Worm (Caenorhabditis elegans) whole organism, L2 larva: ENCODE results near the gene dnj-13.
A peak's percentile ranks its signal among the peaks of the same experiment; 100 is the strongest.

Source experiments
- ama-1 ChIP-seq: fragments of 150-350 bp; optimal IDR thresholded peaks from 2 replicates; lab custom pipeline; 2018; ENCODE audit warnings: inconsistent platforms
- ceh-16 ChIP-seq: fragments of 150-350 bp; optimal IDR thresholded peaks from 2 replicates; lab custom pipeline; 2014; ENCODE audit warnings: missing biosample characterization, missing genetic modification characterization
- nhr-10 ChIP-seq: sonication (generic microtip); optimal IDR thresholded peaks from 2 replicates; lab custom pipeline; 2017; ENCODE audit warnings: missing biosample characterization, missing genetic modification characterization
- nhr-77 ChIP-seq: fragments of 150-350 bp; optimal IDR thresholded peaks from 2 replicates; lab custom pipeline; 2014; ENCODE audit warnings: missing biosample characterization, missing genetic modification characterization
- peb-1 ChIP-seq: fragments of 150-350 bp; optimal IDR thresholded peaks from 2 replicates; lab custom pipeline; 2014; ENCODE audit warnings: missing biosample characterization, missing genetic modification characterization
- snpc-4 ChIP-seq: fragments of 150-350 bp; optimal IDR thresholded peaks from 2 replicates; lab custom pipeline; 2014; ENCODE audit warnings: missing biosample characterization, missing genetic modification characterization
- zag-1 ChIP-seq: fragments of 150-350 bp; optimal IDR thresholded peaks from 2 replicates; lab custom pipeline; 2014; ENCODE audit warnings: missing biosample characterization, missing genetic modification characterization
- ztf-4 ChIP-seq: fragments of 150-350 bp; optimal IDR thresholded peaks from 2 replicates; lab custom pipeline; 2014; ENCODE audit warnings: missing biosample characterization, missing genetic modification characterization

ce11 chrII:11545299-11545951 lies at the start of gene dnj-13:
- TF ChIP-seq snpc-4 (peak; percentile 78), ceh-16 (tag; lab: Kevin White, UChicago) (peak; percentile 58), ama-1 (peak; percentile 88), ztf-4 (peak; percentile 89), nhr-10 (peak; percentile 82), nhr-77 (tag; lab: Kevin White, UChicago) (peak; percentile 82), peb-1 (no peak), zag-1 (tag; lab: Kevin White, UChicago) (peak; percentile 70)
